Worm (Caenorhabditis elegans): ENCODE results near the gene lbp-7.

lbp-7 gene

ce11 chrV:13899213-13899612 lies 19.9 kb downstream of the lbp-7 start, which contains the start of gene oac-3:
TSS of gene oac-3 (plus strand) at chrV:13899513.
- TF ChIP-seq nhr-90 (tag; optimal IDR thresholded peaks at IDR 0.05; ENCODE audit: poor library complexity), result no peak
- no peak for TF ChIP-seq nhr-20 (tag; optimal IDR thresholded peaks at IDR 0.05)
- no peak for TF ChIP-seq ets-5 (GFP tag; IDR thresholded peaks at IDR 0.05)
- no peak for TF ChIP-seq fos-1 (tag; optimal IDR thresholded peaks at IDR 0.05)
- no peak for TF ChIP-seq lin-13 (GFP tag; optimal IDR thresholded peaks at IDR 0.05)
- no peak for TF ChIP-seq ztf-4 (tag; optimal IDR thresholded peaks at IDR 0.05)
- no peak for TF ChIP-seq ama-1 (optimal IDR thresholded peaks at IDR 0.05)
- TF ChIP-seq xbp-1 (tag; optimal IDR thresholded peaks at IDR 0.05), result no peak
- TF ChIP-seq ces-1 (GFP tag; optimal IDR thresholded peaks at IDR 0.05), result no peak
- no peak for TF ChIP-seq ceh-82 (tag; optimal IDR thresholded peaks at IDR 0.05)
- TF ChIP-seq C34B4.2 (tag; optimal IDR thresholded peaks at IDR 0.05), result no peak
- no peak for TF ChIP-seq lin-15B (tag; optimal IDR thresholded peaks at IDR 0.05)
- TF ChIP-seq egl-13 (tag; optimal IDR thresholded peaks at IDR 0.05), result no peak
- TF ChIP-seq unc-30 (tag; optimal IDR thresholded peaks at IDR 0.05), result no peak
- TF ChIP-seq unc-86 (tag; optimal IDR thresholded peaks at IDR 0.05), result no peak
- TF ChIP-seq efl-3 (GFP tag; optimal IDR thresholded peaks at IDR 0.05), result no peak
- no peak for TF ChIP-seq swsn-7 (tag; optimal IDR thresholded peaks at IDR 0.05)
- TF ChIP-seq tlp-1 (tag; optimal IDR thresholded peaks at IDR 0.05), result no peak
- TF ChIP-seq isw-1 (GFP tag; IDR thresholded peaks at IDR 0.05), result no peak

ce11 chrV:13902495-13902894 lies 23.1 kb downstream of the lbp-7 start, which contains the start of gene C06B3.1:
TSS of gene C06B3.1 (plus strand) at chrV:13902795.
- TF ChIP-seq nhr-77 (tag; optimal IDR thresholded peaks at IDR 0.05), result no peak
- no peak for TF ChIP-seq snu-23 (GFP tag; optimal IDR thresholded peaks at IDR 0.05)

ce11 chrV:13904446-13904845 lies 25.1 kb downstream of the lbp-7 start, which contains the start of gene stdh-3:
TSS of gene stdh-3 (plus strand) at chrV:13904611.
- TF ChIP-seq rnt-1 (tag; optimal IDR thresholded peaks at IDR 0.05), result no peak

ce11 chrV:13906166-13906565 lies 26.8 kb downstream of the lbp-7 start, which contains the start of gene stdh-1:
TSS of gene stdh-1 (plus strand) at chrV:13906492.
- no peak for TF ChIP-seq Y116A8C.19 (tag; optimal IDR thresholded peaks at IDR 0.05; ENCODE audit: borderline replicate concordance)
- TF ChIP-seq efl-1 (optimal IDR thresholded peaks at IDR 0.05), result peak in 1 of 2 experiments; percentile 0
- peak in 1 of 2 experiments; percentile 61 for TF ChIP-seq efl-1 (GFP tag; optimal IDR thresholded peaks at IDR 0.05 in 1 of 2)
- no peak for TF ChIP-seq unc-30 (tag; optimal IDR thresholded peaks at IDR 0.05)
- no peak for TF ChIP-seq nhr-20 (tag; optimal IDR thresholded peaks at IDR 0.05)
- no peak for TF ChIP-seq skn-1 (tag; optimal IDR thresholded peaks at IDR 0.05)
- TF ChIP-seq irx-1 (tag; optimal IDR thresholded peaks at IDR 0.05), result no peak
- peak; percentile 35 for TF ChIP-seq mep-1 (tag; optimal IDR thresholded peaks at IDR 0.05)
- no peak for TF ChIP-seq ceh-8 (GFP tag; optimal IDR thresholded peaks at IDR 0.05)
- TF ChIP-seq isw-1 (GFP tag; IDR thresholded peaks at IDR 0.05), result no peak
- no peak for TF ChIP-seq pax-3 (tag; optimal IDR thresholded peaks at IDR 0.05)
- TF ChIP-seq blmp-1 (tag; optimal IDR thresholded peaks at IDR 0.05), result peak; percentile 15
- TF ChIP-seq lin-35 (GFP tag; optimal IDR thresholded peaks at IDR 0.05), result no peak
- peak; percentile 5 for TF ChIP-seq C16A3.4 (tag; optimal IDR thresholded peaks at IDR 0.05)
- TF ChIP-seq nhr-47 (tag; optimal IDR thresholded peaks at IDR 0.05), result no peak
- no peak for TF ChIP-seq ama-1 (optimal IDR thresholded peaks at IDR 0.05)
- no peak for TF ChIP-seq nhr-90 (tag; optimal IDR thresholded peaks at IDR 0.05; ENCODE audit: poor library complexity)
- no peak for TF ChIP-seq F16B12.6 (tag; optimal IDR thresholded peaks at IDR 0.05)
- TF ChIP-seq lir-3 (tag; optimal IDR thresholded peaks at IDR 0.05; ENCODE audit: poor library complexity), result no peak
- peak; percentile 25 for TF ChIP-seq snu-23 (GFP tag; optimal IDR thresholded peaks at IDR 0.05)
- no peak for TF ChIP-seq fkh-10 (GFP tag; optimal IDR thresholded peaks at IDR 0.05)
- no peak for TF ChIP-seq nhr-11 (tag; optimal IDR thresholded peaks at IDR 0.05)
- TF ChIP-seq lin-14 (GFP tag; optimal IDR thresholded peaks at IDR 0.05), result peak; percentile 69
- TF ChIP-seq nhr-19 (GFP tag; conservative IDR thresholded peaks at IDR 0.05), result no peak
- no peak for TF ChIP-seq ets-5 (GFP tag; IDR thresholded peaks at IDR 0.05)
- peak; percentile 32 for TF ChIP-seq nhr-71 (tag; optimal IDR thresholded peaks at IDR 0.05)
- TF ChIP-seq ceh-82 (tag; optimal IDR thresholded peaks at IDR 0.05), result no peak
- no peak for TF ChIP-seq aly-2 (tag; optimal IDR thresholded peaks at IDR 0.05)
- no peak for TF ChIP-seq snpc-4 (tag; optimal IDR thresholded peaks at IDR 0.05)
- TF ChIP-seq egl-13 (tag; optimal IDR thresholded peaks at IDR 0.05), result no peak

All from whole organism, L1 larva.